Worm (Caenorhabditis elegans): ENCODE data around the gene R11D1.2.

Gene R11D1.2

DNA sequence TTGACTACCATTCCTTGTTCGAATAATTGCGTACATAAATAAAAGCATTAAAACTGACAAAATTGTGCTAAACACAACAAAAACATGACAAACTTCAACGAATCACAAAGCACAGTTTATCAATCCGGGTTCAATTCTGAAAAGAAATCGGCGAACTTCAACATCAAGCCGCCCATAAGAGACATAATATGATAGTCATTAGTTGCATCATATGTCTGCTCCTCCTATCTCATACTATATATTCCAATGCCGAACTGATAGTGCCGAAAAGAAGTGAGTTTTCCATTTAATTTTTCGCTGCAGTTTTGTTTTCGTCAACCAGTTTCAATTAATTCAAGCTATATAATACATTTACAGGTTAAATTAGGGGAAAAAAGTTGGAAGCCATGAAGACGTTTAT is 33.3 kb downstream of the R11D1.2 start, which contains the start of gene hrg-7 (continued):
- no peak for TF ChIP-seq ZK546.5 (tag; optimal IDR thresholded peaks at IDR 0.05)
- TF ChIP-seq dmd-4 (tag; optimal IDR thresholded peaks at IDR 0.05) = no peak
- no peak for TF ChIP-seq lin-11 (tag; optimal IDR thresholded peaks at IDR 0.05)
- peak; percentile 96 for TF ChIP-seq nhr-129 (tag; optimal IDR thresholded peaks at IDR 0.05)
- no peak for TF ChIP-seq mab-5 (tag; optimal IDR thresholded peaks at IDR 0.05)
- no peak for TF ChIP-seq elt-3 (tag; optimal IDR thresholded peaks at IDR 0.05)
- TF ChIP-seq unc-39 (tag; optimal IDR thresholded peaks at IDR 0.05) = no peak
- TF ChIP-seq lsy-2 (tag; optimal IDR thresholded peaks at IDR 0.05) = no peak
- TF ChIP-seq fos-1 (tag; optimal IDR thresholded peaks at IDR 0.05) = peak; percentile 82

DNA sequence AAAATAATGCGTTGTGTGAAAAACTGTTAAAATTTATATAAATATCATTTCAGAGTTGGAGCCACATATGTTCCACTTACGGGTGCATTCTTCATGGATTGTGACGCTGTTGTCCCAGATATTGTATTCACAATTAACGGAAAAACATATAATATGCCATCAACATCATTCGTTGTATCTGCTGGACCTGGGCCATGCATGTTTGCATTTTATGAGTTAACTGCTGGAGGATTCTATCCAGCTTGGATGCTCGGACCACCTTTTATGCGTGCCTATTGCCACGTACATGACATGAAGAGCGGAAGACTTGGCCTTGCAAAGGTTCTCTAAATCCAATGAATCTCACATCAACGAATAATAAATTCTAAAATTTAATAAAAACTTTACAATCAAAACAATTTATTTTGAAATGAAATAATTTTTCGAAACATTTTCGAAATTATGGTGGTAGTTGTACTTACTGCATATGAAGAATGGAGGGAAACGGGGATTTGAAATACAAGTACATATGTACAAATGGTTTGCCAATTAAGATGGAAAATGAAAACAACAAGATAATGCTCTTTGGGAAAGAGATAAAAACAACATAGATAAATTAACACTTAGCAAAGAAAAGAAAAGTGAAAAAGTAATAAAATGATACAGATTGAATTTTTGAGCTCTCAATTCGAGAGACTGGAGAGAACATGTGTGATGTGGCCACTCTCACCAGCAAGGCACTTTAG is 35.5 kb downstream of the R11D1.2 start:
- TF ChIP-seq fos-1 (tag; optimal IDR thresholded peaks at IDR 0.05) = no peak
- TF ChIP-seq sma-9 (GFP tag; optimal IDR thresholded peaks at IDR 0.05) = no peak
- no peak for TF ChIP-seq sma-9 (tag; optimal IDR thresholded peaks at IDR 0.05)
- TF ChIP-seq ceh-16 (tag; optimal IDR thresholded peaks at IDR 0.05) = no peak
- TF ChIP-seq nhr-23 (tag; optimal IDR thresholded peaks at IDR 0.05) = no peak
- no peak for TF ChIP-seq unc-62 (GFP tag; optimal IDR thresholded peaks at IDR 0.05)
- no peak for TF ChIP-seq skn-1 (tag; optimal IDR thresholded peaks at IDR 0.05)
- TF ChIP-seq gmeb-1 (tag; optimal IDR thresholded peaks at IDR 0.05) = no peak
- no peak for TF ChIP-seq ztf-1 (GFP tag; conservative IDR thresholded peaks at IDR 0.05)
- no peak for TF ChIP-seq zag-1 (tag; optimal IDR thresholded peaks at IDR 0.05)
- no peak for TF ChIP-seq ZK546.5 (tag; optimal IDR thresholded peaks at IDR 0.05)
- no peak for TF ChIP-seq ztf-4 (tag; optimal IDR thresholded peaks at IDR 0.05)
- TF ChIP-seq nhr-10 (tag; optimal IDR thresholded peaks at IDR 0.05) = no peak
- no peak for TF ChIP-seq nhr-237 (tag; optimal IDR thresholded peaks at IDR 0.05)
- no peak for TF ChIP-seq mab-5 (tag; optimal IDR thresholded peaks at IDR 0.05)
- no peak for TF ChIP-seq mbf-1 (tag; optimal IDR thresholded peaks at IDR 0.05)
- no peak for TF ChIP-seq Y55F3AM.14 (GFP tag; optimal IDR thresholded peaks at IDR 0.05)
- TF ChIP-seq C34F6.9 (tag; optimal IDR thresholded peaks at IDR 0.05) = no peak
- TF ChIP-seq lin-39 (tag; optimal IDR thresholded peaks at IDR 0.05) = no peak
- no peak for TF ChIP-seq ama-1 (optimal IDR thresholded peaks at IDR 0.05)
- no peak for TF ChIP-seq elt-3 (tag; optimal IDR thresholded peaks at IDR 0.05)

- TF ChIP-seq nhr-12 (tag; optimal IDR thresholded peaks at IDR 0.05) (no peak), fos-1 (tag; optimal IDR thresholded peaks at IDR 0.05) (peak; percentile 63), F13H6.1 (tag; optimal IDR thresholded peaks at IDR 0.05) (peak; percentile 6), lin-39 (tag; optimal IDR thresholded peaks at IDR 0.05) (no peak)
Measured at ce11 chrV:12744979-12745378, 36.6 kb downstream of the R11D1.2 start, which contains the start of gene C15C8.7. Gene C15C8.7 (minus strand): TSS chrV:12745050.

DNA sequence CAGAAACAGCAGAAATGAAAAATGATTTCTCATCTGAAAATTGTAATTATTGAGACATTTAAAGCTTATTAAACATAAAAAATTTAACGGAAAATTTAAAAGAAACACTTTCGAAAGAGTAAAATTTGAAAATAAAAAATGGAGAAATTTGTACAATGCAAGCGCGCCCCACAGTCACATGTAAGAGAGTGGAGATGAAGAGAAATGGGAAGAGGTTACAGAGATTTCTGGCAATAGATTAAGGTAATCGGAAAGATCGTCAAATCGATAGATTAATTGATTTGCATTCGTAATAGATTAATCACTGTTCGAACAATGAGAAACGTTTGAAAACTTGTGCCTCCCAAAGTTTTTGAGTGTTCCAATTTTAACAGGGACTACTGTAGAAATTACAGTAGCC is 39.0 kb downstream of the R11D1.2 start, which contains the start of gene C15C8.4:
TSS of gene C15C8.4 (minus strand) at position 33 of the 400 bp plus-strand sequence.
- TF ChIP-seq sma-3 (GFP tag; optimal IDR thresholded peaks at IDR 0.05) = no peak
- TF ChIP-seq ceh-16 (tag; optimal IDR thresholded peaks at IDR 0.05) = no peak
- no peak for TF ChIP-seq lsy-2 (tag; optimal IDR thresholded peaks at IDR 0.05)
- TF ChIP-seq ZK546.5 (tag; optimal IDR thresholded peaks at IDR 0.05) = no peak
- no peak for TF ChIP-seq ztf-1 (GFP tag; conservative IDR thresholded peaks at IDR 0.05)
- TF ChIP-seq nhr-10 (tag; optimal IDR thresholded peaks at IDR 0.05) = no peak
- TF ChIP-seq nhr-6 (tag; optimal IDR thresholded peaks at IDR 0.05) = no peak
- no peak for TF ChIP-seq elt-3 (tag; optimal IDR thresholded peaks at IDR 0.05)
- TF ChIP-seq peb-1 (tag; optimal IDR thresholded peaks at IDR 0.05) = no peak
- TF ChIP-seq nhr-11 (tag; optimal IDR thresholded peaks at IDR 0.05) = no peak
- TF ChIP-seq zag-1 (tag; optimal IDR thresholded peaks at IDR 0.05) = no peak
- no peak for TF ChIP-seq lin-39 (tag; optimal IDR thresholded peaks at IDR 0.05)
- TF ChIP-seq ama-1 (optimal IDR thresholded peaks at IDR 0.05) = no peak
- TF ChIP-seq nhr-129 (tag; optimal IDR thresholded peaks at IDR 0.05) = no peak
- no peak for TF ChIP-seq lin-11 (tag; optimal IDR thresholded peaks at IDR 0.05)
- TF ChIP-seq unc-39 (tag; optimal IDR thresholded peaks at IDR 0.05) = no peak
- no peak for TF ChIP-seq nhr-21 (tag; optimal IDR thresholded peaks at IDR 0.05)
- TF ChIP-seq ztf-4 (tag; optimal IDR thresholded peaks at IDR 0.05) = no peak

- TF ChIP-seq nhr-6 (tag; optimal IDR thresholded peaks at IDR 0.05) = no peak
- no peak for TF ChIP-seq sem-4 (tag; optimal IDR thresholded peaks at IDR 0.05)
- TF ChIP-seq sma-3 (GFP tag; optimal IDR thresholded peaks at IDR 0.05) = no peak
- no peak for TF ChIP-seq lin-11 (tag; optimal IDR thresholded peaks at IDR 0.05)
- TF ChIP-seq nhr-129 (tag; optimal IDR thresholded peaks at IDR 0.05) = no peak
- no peak for TF ChIP-seq fos-1 (tag; optimal IDR thresholded peaks at IDR 0.05)
- no peak for TF ChIP-seq nhr-237 (tag; optimal IDR thresholded peaks at IDR 0.05)
Measured at ce11 chrV:12747856-12748255, 39.5 kb downstream of the R11D1.2 start, which contains the start of gene C15C8.5. Gene C15C8.5 (plus strand): TSS chrV:12748007.

Data from whole organism, L2 larva.